Worm (Caenorhabditis elegans) whole organism, early embryonic: ENCODE data around the gene F57B1.9.

ENCODE experiments used
- ama-1 ChIP-seq: fragments of 150-350 bp; optimal IDR thresholded peaks from 2 replicates; lab custom pipeline; 2014
- hmbx-1 ChIP-seq: sonication (generic microtip); optimal IDR thresholded peaks from 2 replicates; lab custom pipeline; 2016; ENCODE audit warnings: mild to moderate bottlenecking, missing genetic modification characterization, missing compliant biosample characterization
- tra-4 ChIP-seq: sonication (generic microtip); optimal IDR thresholded peaks from 2 replicates; lab custom pipeline; 2017; ENCODE audit warnings: missing genetic modification characterization, missing compliant biosample characterization

DNA sequence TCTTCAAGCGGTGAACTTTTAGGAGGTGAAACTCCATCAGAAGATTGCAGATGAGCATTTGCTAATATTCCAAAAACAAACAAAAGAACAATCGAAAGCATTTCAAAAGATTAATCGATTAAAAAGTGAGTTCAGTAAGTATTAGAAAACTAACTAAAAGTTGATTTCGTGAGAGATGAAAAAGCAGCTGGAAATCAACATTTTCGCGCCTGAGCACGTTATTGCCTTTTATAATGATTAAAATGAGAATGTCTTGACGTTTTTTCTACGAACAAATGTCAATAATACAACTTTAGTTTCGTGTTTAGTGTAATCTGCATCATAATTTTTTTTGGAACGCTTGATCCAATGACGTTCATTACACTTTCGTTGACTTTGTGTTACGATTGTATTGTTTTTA is at the start of gene F57B1.9:
- TF ChIP-seq ama-1 (no peak), hmbx-1 (tag; lab: Kevin White, UChicago) (no peak), tra-4 (tag; lab: Kevin White, UChicago) (no peak)
